Fruit fly (Drosophila melanogaster) whole organism, wandering third instar larva: ENCODE measurements around the gene unc-45.

Source experiments
- ey ChIP-seq: fragments of 200-800 bp; sonication (Bioruptor generic); optimal IDR thresholded peaks from 2 replicates; lab custom pipeline; 2016; ENCODE audit warnings: missing biosample characterization, missing genetic modification characterization
- sage ChIP-seq: fragments of 200-800 bp; sonication (Bioruptor generic); optimal IDR thresholded peaks from 2 replicates; lab custom pipeline; 2016; ENCODE audit warnings: missing biosample characterization, mild to moderate bottlenecking, missing genetic modification characterization

dm6 chr3R:8009080-8009620, 24.0 kb upstream of the unc-45 start, which contains the start of the genes CG11052 and CG3223:
- TF ChIP-seq sage (GFP tag; lab: Kevin White, UChicago) (no peak), ey (GFP tag; lab: Kevin White, UChicago) (no peak)
